Worm (Caenorhabditis elegans) whole organism, L4/young adult: ENCODE measurements around the gene F59E12.8.

Experiments used
- dao-5 ChIP-seq: sonication (generic microtip); optimal IDR thresholded peaks from 2 replicates; lab custom pipeline; 2016; ENCODE audit warnings: missing genotype, missing genetic modification characterization, moderate library complexity, missing compliant biosample characterization
- him-1 ChIP-seq: sonication (generic microtip); optimal IDR thresholded peaks from 2 replicates; lab custom pipeline; 2016; ENCODE audit warnings: missing genotype, missing genetic modification reagents, missing genetic modification characterization, missing compliant biosample characterization

ce11 chrII:5628326-5628818, 8.4 kb downstream of the F59E12.8 start, which contains the start of gene F59E12.15:
- TF ChIP-seq dao-5 (no peak), him-1 (tag; lab: Kevin White, UChicago) (no peak)
